Fruit fly (Drosophila melanogaster): ENCODE results near the gene amn.

Gene amn

dm6 chrX:19886936-19887934 is 2.6 kb downstream of the amn start:
- TF ChIP-seq Jra (GFP tag; optimal IDR thresholded peaks at IDR 0.05) (peak; percentile 26), Rel (GFP tag; optimal IDR thresholded peaks at IDR 0.05) (peak; percentile 77), Rel (tag; optimal IDR thresholded peaks at IDR 0.05) (peak; percentile 4), psq (GFP tag; optimal IDR thresholded peaks at IDR 0.05) (peak; percentile 36), rgr (GFP tag; optimal IDR thresholded peaks at IDR 0.05) (peak; percentile 57), jim (GFP tag; optimal IDR thresholded peaks at IDR 0.05) (peak; percentile 73), HLH106 (tag; optimal IDR thresholded peaks at IDR 0.05) (no peak), fru (GFP tag; optimal IDR thresholded peaks at IDR 0.05) (peak; percentile 63), CrebA (GFP tag; optimal IDR thresholded peaks at IDR 0.05; ENCODE audit: borderline replicate concordance) (peak; percentile 37), sage (GFP tag; optimal IDR thresholded peaks at IDR 0.05) (no peak), h (GFP tag; optimal IDR thresholded peaks at IDR 0.05) (peak; percentile 46), Dif (GFP tag; optimal IDR thresholded peaks at IDR 0.05; ENCODE audit: partially characterized antibody) (peak; percentile 74), Hnf4 (GFP tag; optimal IDR thresholded peaks at IDR 0.05) (peak; percentile 20), N (GFP tag; optimal IDR thresholded peaks at IDR 0.05) (no peak), foxo (GFP tag; optimal IDR thresholded peaks at IDR 0.05) (peak in 1 of 2 experiments; percentile 33), pan (optimal IDR thresholded peaks at IDR 0.05) (no peak), br (GFP tag; optimal IDR thresholded peaks at IDR 0.05) (peak; percentile 14), dmrt93B (GFP tag; optimal IDR thresholded peaks at IDR 0.05) (no peak), dl (GFP tag; optimal IDR thresholded peaks at IDR 0.05; ENCODE audit: insufficient read depth in 1 of 2, partially characterized antibody in 2 of 2) (peak in 1 of 2 experiments; percentile 68), brk (GFP tag; optimal IDR thresholded peaks at IDR 0.05) (peak; percentile 29), Sp1 (GFP tag; optimal IDR thresholded peaks at IDR 0.05) (peak; percentile 50), usp (GFP tag; optimal IDR thresholded peaks at IDR 0.05) (no peak)

dm6 chrX:19886515-19886914 is 3.3 kb downstream of the amn start:
- TF ChIP-seq dl (GFP tag; optimal IDR thresholded peaks at IDR 0.05; ENCODE audit: insufficient read depth in 1 of 2, partially characterized antibody in 2 of 2): no peak
- TF ChIP-seq Rel (GFP tag; optimal IDR thresholded peaks at IDR 0.05): no peak
- no peak for TF ChIP-seq Rel (tag; optimal IDR thresholded peaks at IDR 0.05)
- TF ChIP-seq lola (GFP tag; optimal IDR thresholded peaks at IDR 0.05): no peak
- no peak for TF ChIP-seq Abd-B (GFP tag; optimal IDR thresholded peaks at IDR 0.05)
- TF ChIP-seq br (GFP tag; optimal IDR thresholded peaks at IDR 0.05): no peak
- TF ChIP-seq usp (GFP tag; optimal IDR thresholded peaks at IDR 0.05): no peak
- no peak for TF ChIP-seq psq (GFP tag; optimal IDR thresholded peaks at IDR 0.05)
- no peak for TF ChIP-seq woc (GFP tag; optimal IDR thresholded peaks at IDR 0.05)
- TF ChIP-seq dsf (GFP tag; optimal IDR thresholded peaks at IDR 0.05; ENCODE audit: borderline replicate concordance): no peak
- no peak for TF ChIP-seq fru (GFP tag; optimal IDR thresholded peaks at IDR 0.05)
- no peak for TF ChIP-seq Vsx2 (GFP tag; optimal IDR thresholded peaks at IDR 0.05; ENCODE audit: partially characterized antibody)
- TF ChIP-seq Dfd (GFP tag; optimal IDR thresholded peaks at IDR 0.05): no peak
- TF ChIP-seq OdsH (GFP tag; optimal IDR thresholded peaks at IDR 0.05): no peak
- no peak for TF ChIP-seq h (GFP tag; optimal IDR thresholded peaks at IDR 0.05)
- TF ChIP-seq CG9705 (GFP tag; optimal IDR thresholded peaks at IDR 0.05): no peak
- no peak for TF ChIP-seq N (GFP tag; optimal IDR thresholded peaks at IDR 0.05)

DNA sequence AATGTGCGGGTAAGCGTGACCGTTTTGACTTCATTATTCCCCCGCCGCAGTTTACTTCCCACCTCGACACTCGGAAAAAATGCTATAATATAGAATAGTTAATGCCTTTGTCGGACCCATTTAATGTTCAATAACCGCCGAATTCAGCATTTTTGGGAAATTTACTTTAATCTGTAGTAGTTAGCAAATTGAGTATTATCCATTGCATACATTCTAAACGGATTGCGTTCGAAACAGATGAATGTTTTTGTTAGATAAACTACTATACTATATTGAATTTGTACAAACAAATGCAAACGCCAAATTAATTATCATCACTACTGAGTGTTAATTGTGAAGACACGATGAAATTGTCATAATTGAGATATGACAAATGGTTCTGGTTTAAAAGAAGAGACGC is 5.7 kb downstream of the amn start:
- TF ChIP-seq Rel (GFP tag; optimal IDR thresholded peaks at IDR 0.05): no peak
- no peak for TF ChIP-seq Rel (tag; optimal IDR thresholded peaks at IDR 0.05)
- TF ChIP-seq Hr83 (GFP tag; optimal IDR thresholded peaks at IDR 0.05; ENCODE audit: poor library complexity, severe bottlenecking): no peak
- no peak for TF ChIP-seq Mio (GFP tag; optimal IDR thresholded peaks at IDR 0.05)
- no peak for TF ChIP-seq Hr78 (GFP tag; optimal IDR thresholded peaks at IDR 0.05)
- peak in 1 of 2 experiments; percentile 15 for TF ChIP-seq foxo (GFP tag; optimal IDR thresholded peaks at IDR 0.05)
